Worm (Caenorhabditis elegans): ENCODE results near the gene F16B4.5.

The F16B4.5 gene

ce11 chrV:1611570-1611969 lies 23.3 kb downstream of the F16B4.5 start:
- no peak for TF ChIP-seq T22C8.4 (GFP tag; IDR thresholded peaks at IDR 0.05)

ce11 chrV:1614726-1615125 lies 26.5 kb downstream of the F16B4.5 start, which contains the start of gene srbc-41:
Gene srbc-41, minus strand, starts transcription at chrV:1614826.
- TF ChIP-seq cog-1 (tag; optimal IDR thresholded peaks at IDR 0.05) (no peak), klf-2 (GFP tag; conservative IDR thresholded peaks at IDR 0.05) (no peak), flt-1 (GFP tag; IDR thresholded peaks at IDR 0.05) (no peak), ref-1 (GFP tag; conservative IDR thresholded peaks at IDR 0.05) (no peak), tab-1 (GFP tag; IDR thresholded peaks at IDR 0.05) (no peak), T22C8.4 (GFP tag; IDR thresholded peaks at IDR 0.05) (no peak), med-1 (GFP tag; optimal IDR thresholded peaks at IDR 0.05; ENCODE audit: insufficient read depth) (no peak), ztf-29 (GFP tag; IDR thresholded peaks at IDR 0.05) (no peak)

DNA sequence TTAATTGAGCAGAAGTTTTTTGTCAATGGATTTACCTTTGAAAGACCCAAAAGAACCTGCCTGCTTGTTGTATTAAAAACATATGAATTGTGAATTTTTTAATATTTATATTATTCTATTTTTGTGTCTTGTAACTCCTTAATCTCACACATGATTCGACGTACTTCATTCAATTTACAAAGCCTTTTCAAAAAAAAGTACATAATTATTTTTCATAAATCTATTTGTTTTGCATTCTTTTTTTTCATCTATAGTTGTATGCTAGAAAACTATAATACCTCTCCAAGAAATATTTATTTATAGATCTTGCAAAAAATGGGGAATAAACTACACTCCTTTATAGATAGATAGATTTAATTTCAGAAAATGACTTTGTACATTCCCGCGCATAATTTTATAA lies 30.5 kb downstream of the F16B4.5 start, which contains the start of gene nhr-179:
Gene nhr-179, minus strand, starts transcription at position 101 of the 400 bp plus-strand sequence.
- no peak for TF ChIP-seq T22C8.4 (GFP tag; IDR thresholded peaks at IDR 0.05)
- TF ChIP-seq ztf-23 (GFP tag; IDR thresholded peaks at IDR 0.05), result no peak
- no peak for TF ChIP-seq med-1 (GFP tag; optimal IDR thresholded peaks at IDR 0.05; ENCODE audit: insufficient read depth)
- no peak for TF ChIP-seq ztf-29 (GFP tag; IDR thresholded peaks at IDR 0.05)
- no peak for TF ChIP-seq klf-2 (GFP tag; conservative IDR thresholded peaks at IDR 0.05)
- no peak for TF ChIP-seq flt-1 (GFP tag; IDR thresholded peaks at IDR 0.05)
- TF ChIP-seq cog-1 (tag; optimal IDR thresholded peaks at IDR 0.05), result no peak
- TF ChIP-seq tab-1 (GFP tag; IDR thresholded peaks at IDR 0.05), result no peak
- TF ChIP-seq ref-1 (GFP tag; conservative IDR thresholded peaks at IDR 0.05), result no peak

DNA sequence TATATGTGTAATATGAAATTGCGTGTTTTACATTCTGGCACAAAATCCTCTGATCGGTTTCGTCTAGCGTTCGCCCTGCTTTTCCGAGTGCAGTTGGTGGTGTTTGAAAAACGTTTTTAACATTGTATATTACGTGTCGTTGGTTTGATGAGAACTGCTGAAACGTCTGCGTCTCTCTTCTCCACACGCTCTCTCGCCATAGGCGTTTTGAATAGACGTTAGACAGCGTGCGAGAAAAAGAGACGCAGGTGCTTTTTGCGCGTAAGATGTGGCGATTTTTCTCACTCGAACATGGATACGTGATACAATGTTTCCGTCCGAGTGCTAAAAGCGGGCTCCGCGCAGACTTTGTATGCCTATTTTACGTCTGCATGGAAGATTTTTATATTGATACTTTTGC lies 32.3 kb downstream of the F16B4.5 start:
- TF ChIP-seq T22C8.4 (GFP tag; IDR thresholded peaks at IDR 0.05), result no peak
- no peak for TF ChIP-seq ref-1 (GFP tag; conservative IDR thresholded peaks at IDR 0.05)
- no peak for TF ChIP-seq tab-1 (GFP tag; IDR thresholded peaks at IDR 0.05)
- no peak for TF ChIP-seq med-1 (GFP tag; optimal IDR thresholded peaks at IDR 0.05; ENCODE audit: insufficient read depth)
- TF ChIP-seq ztf-23 (GFP tag; IDR thresholded peaks at IDR 0.05), result no peak
- no peak for TF ChIP-seq ztf-29 (GFP tag; IDR thresholded peaks at IDR 0.05)
- TF ChIP-seq cog-1 (tag; optimal IDR thresholded peaks at IDR 0.05), result no peak
- no peak for TF ChIP-seq flt-1 (GFP tag; IDR thresholded peaks at IDR 0.05)
- no peak for TF ChIP-seq klf-2 (GFP tag; conservative IDR thresholded peaks at IDR 0.05)

DNA sequence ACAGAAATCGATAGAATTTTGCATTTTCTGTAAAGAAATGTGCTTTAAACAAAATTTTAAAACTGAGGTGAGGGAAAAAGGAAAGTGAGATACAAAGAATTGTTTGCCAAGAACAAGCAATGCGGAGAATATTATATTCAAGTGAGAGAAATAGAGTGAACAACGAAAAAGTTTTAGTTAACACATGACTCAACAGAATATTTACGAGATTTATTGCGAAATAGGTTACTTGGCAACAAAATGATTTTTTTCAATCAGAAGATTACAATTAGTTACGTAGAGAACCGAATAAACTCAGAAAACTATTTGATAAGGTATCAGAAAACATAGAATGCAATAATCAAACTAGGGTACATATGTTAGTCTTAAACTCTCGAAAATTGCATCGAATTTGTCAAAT lies 33.3 kb downstream of the F16B4.5 start, which contains the start of gene nhr-117:
Gene nhr-117, minus strand, starts transcription at position 27 of the 400 bp plus-strand sequence.
- TF ChIP-seq T22C8.4 (GFP tag; IDR thresholded peaks at IDR 0.05), result no peak
- no peak for TF ChIP-seq med-1 (GFP tag; optimal IDR thresholded peaks at IDR 0.05; ENCODE audit: insufficient read depth)
- no peak for TF ChIP-seq ztf-23 (GFP tag; IDR thresholded peaks at IDR 0.05)

DNA sequence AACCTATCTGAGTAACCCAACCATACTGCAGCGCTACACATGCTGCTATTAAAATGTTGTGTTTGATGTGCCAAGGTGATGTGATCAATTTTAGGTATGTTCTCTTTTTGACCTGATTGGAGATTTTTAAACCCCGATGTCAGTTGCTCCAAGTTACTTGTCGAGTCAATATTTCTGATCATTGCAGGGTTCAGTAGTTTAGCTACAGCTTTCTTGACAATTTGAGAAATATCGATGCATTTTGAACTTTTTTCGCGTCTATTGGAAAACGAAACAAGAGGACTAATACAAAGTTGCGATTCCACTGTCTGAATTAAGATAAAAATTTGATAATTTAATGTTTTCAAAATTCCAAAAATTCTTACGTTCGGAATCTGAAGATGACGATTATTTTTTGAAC lies 35.2 kb downstream of the F16B4.5 start:
- TF ChIP-seq ztf-23 (GFP tag; IDR thresholded peaks at IDR 0.05) (no peak), ref-1 (GFP tag; conservative IDR thresholded peaks at IDR 0.05) (no peak), cog-1 (tag; optimal IDR thresholded peaks at IDR 0.05) (no peak), ztf-29 (GFP tag; IDR thresholded peaks at IDR 0.05) (no peak), med-1 (GFP tag; optimal IDR thresholded peaks at IDR 0.05; ENCODE audit: insufficient read depth) (no peak), flt-1 (GFP tag; IDR thresholded peaks at IDR 0.05) (no peak), T22C8.4 (GFP tag; IDR thresholded peaks at IDR 0.05) (no peak), tab-1 (GFP tag; IDR thresholded peaks at IDR 0.05) (no peak), klf-2 (GFP tag; conservative IDR thresholded peaks at IDR 0.05) (no peak)

- TF ChIP-seq tab-1 (GFP tag; IDR thresholded peaks at IDR 0.05) (no peak), ztf-23 (GFP tag; IDR thresholded peaks at IDR 0.05) (no peak), cog-1 (tag; optimal IDR thresholded peaks at IDR 0.05) (no peak), klf-2 (GFP tag; conservative IDR thresholded peaks at IDR 0.05) (no peak), flt-1 (GFP tag; IDR thresholded peaks at IDR 0.05) (no peak), med-1 (GFP tag; optimal IDR thresholded peaks at IDR 0.05; ENCODE audit: insufficient read depth) (no peak), T22C8.4 (GFP tag; IDR thresholded peaks at IDR 0.05) (no peak), ztf-29 (GFP tag; IDR thresholded peaks at IDR 0.05) (no peak), ref-1 (GFP tag; conservative IDR thresholded peaks at IDR 0.05) (no peak)
These were observed 36.1 kb downstream of the F16B4.5 start, which contains the start of gene nhr-110 for ce11 chrV:1624340-1624739. Gene nhr-110, minus strand, starts transcription at chrV:1624440.

DNA sequence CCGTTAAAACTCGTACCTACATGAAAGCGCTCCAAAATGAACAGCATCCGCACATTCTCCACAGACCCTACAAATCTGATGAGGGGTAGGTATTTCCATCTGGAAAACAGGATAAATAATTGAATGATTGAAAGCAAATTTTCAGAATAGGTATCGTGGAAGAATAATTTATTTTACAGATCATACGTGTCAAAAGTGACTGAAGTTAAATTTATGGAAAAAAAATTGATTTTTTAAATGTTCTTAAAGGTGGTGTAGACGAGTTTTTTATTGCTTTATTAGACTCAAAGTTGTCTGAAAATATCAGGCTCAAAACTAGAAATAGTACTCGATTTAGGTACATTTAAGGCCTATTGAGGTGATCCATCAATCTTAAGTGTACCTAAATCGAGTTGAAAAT lies 38.5 kb downstream of the F16B4.5 start, which contains the start of gene nhr-237:
Gene nhr-237, minus strand, starts transcription at position 101 of the 400 bp plus-strand sequence.
- TF ChIP-seq tab-1 (GFP tag; IDR thresholded peaks at IDR 0.05) (no peak), klf-2 (GFP tag; conservative IDR thresholded peaks at IDR 0.05) (no peak), med-1 (GFP tag; optimal IDR thresholded peaks at IDR 0.05; ENCODE audit: insufficient read depth) (no peak), T22C8.4 (GFP tag; IDR thresholded peaks at IDR 0.05) (no peak), flt-1 (GFP tag; IDR thresholded peaks at IDR 0.05) (no peak), ztf-29 (GFP tag; IDR thresholded peaks at IDR 0.05) (no peak), ztf-23 (GFP tag; IDR thresholded peaks at IDR 0.05) (no peak), cog-1 (tag; optimal IDR thresholded peaks at IDR 0.05) (no peak), ref-1 (GFP tag; conservative IDR thresholded peaks at IDR 0.05) (no peak)

DNA sequence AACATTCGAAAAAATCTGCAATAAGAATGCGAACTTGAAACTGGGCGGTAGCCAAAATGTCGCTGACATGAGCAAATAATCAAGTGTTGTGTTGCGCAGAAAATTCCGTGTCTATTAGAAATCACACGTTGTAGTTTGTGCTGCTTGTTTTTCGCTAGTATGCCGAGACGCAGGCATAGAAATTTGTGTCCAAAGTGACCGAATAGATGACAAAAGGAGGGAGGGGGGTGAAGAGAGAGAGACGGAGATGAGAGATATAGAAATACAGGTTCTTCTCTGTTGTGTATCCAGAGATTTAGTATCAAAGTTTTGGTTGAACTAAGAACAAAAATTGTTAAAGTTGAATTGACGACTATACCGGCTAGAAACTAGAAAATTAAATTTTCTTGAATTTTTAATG lies 39.0 kb downstream of the F16B4.5 start:
- no peak for TF ChIP-seq ztf-23 (GFP tag; IDR thresholded peaks at IDR 0.05)
- no peak for TF ChIP-seq klf-2 (GFP tag; conservative IDR thresholded peaks at IDR 0.05)
- no peak for TF ChIP-seq cog-1 (tag; optimal IDR thresholded peaks at IDR 0.05)
- no peak for TF ChIP-seq T22C8.4 (GFP tag; IDR thresholded peaks at IDR 0.05)
- no peak for TF ChIP-seq med-1 (GFP tag; optimal IDR thresholded peaks at IDR 0.05; ENCODE audit: insufficient read depth)
- TF ChIP-seq ztf-29 (GFP tag; IDR thresholded peaks at IDR 0.05), result no peak
- no peak for TF ChIP-seq ref-1 (GFP tag; conservative IDR thresholded peaks at IDR 0.05)
- no peak for TF ChIP-seq flt-1 (GFP tag; IDR thresholded peaks at IDR 0.05)
- no peak for TF ChIP-seq tab-1 (GFP tag; IDR thresholded peaks at IDR 0.05)

DNA sequence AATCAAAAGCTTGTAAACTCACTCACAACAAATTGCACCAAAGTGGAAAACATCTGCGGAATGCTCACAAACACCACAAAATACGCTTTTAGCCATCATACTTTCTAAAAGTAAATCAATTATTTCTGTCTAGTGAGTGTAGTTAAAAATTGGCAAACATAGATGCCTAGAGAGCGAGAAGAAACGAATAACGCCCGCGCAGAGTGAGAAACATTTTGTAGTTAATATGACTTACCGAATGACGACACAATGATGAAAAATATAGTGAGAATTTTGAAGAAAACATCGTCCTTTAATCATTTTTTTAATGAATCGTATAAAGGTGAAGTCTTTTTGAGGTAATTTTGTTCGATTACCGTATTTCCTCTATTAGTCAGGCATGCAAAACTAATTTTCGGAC lies 41.1 kb downstream of the F16B4.5 start, which contains the start of gene nhr-238:
Gene nhr-238, minus strand, starts transcription at position 104 of the 400 bp plus-strand sequence.
- TF ChIP-seq ztf-23 (GFP tag; IDR thresholded peaks at IDR 0.05), result no peak
- no peak for TF ChIP-seq cog-1 (tag; optimal IDR thresholded peaks at IDR 0.05)
- TF ChIP-seq med-1 (GFP tag; optimal IDR thresholded peaks at IDR 0.05; ENCODE audit: insufficient read depth), result no peak
- no peak for TF ChIP-seq ztf-29 (GFP tag; IDR thresholded peaks at IDR 0.05)
- TF ChIP-seq tab-1 (GFP tag; IDR thresholded peaks at IDR 0.05), result no peak
- TF ChIP-seq T22C8.4 (GFP tag; IDR thresholded peaks at IDR 0.05), result no peak
- TF ChIP-seq klf-2 (GFP tag; conservative IDR thresholded peaks at IDR 0.05), result no peak
- TF ChIP-seq flt-1 (GFP tag; IDR thresholded peaks at IDR 0.05), result no peak
- TF ChIP-seq ref-1 (GFP tag; conservative IDR thresholded peaks at IDR 0.05), result no peak

Measured in whole organism, midembryonic.